Worm (Caenorhabditis elegans) whole organism, young adult: Measurements from ENCODE around the gene F01F1.11.

Source experiments
- B0336.3 ChIP-seq: fragments of 200-800 bp; sonication (Bioruptor generic); IDR thresholded peaks from 2 replicates; pipeline ENCODE4 v1.3.6; 2022; ENCODE audit warnings: missing genetic modification characterization, missing compliant biosample characterization
- C06A6.2 ChIP-seq: fragments of 200-800 bp; sonication (Bioruptor generic); conservative IDR thresholded peaks from 2 replicates; pipeline ENCODE4 v1.3.6; 2022; ENCODE audit warnings: missing genetic modification characterization, missing compliant biosample characterization
- F22D6.2 ChIP-seq: sonication (generic microtip); optimal IDR thresholded peaks from 2 replicates; lab custom pipeline; 2016; ENCODE audit warnings: mild to moderate bottlenecking, missing genetic modification characterization, missing compliant biosample characterization
- F33H1.4 ChIP-seq: fragments of 200-800 bp; sonication (Bioruptor generic); IDR thresholded peaks from 2 replicates; pipeline ENCODE4 v1.3.6; 2022; ENCODE audit warnings: missing genetic modification reagents, missing genetic modification characterization, missing compliant biosample characterization
- F37B4.10 ChIP-seq: fragments of 200-800 bp; sonication (Bioruptor generic); IDR thresholded peaks from 2 replicates; pipeline ENCODE4 v1.3.6; 2022; ENCODE audit warnings: missing genetic modification characterization, missing compliant biosample characterization
- F39B2.1 ChIP-seq: fragments of 200-800 bp; sonication (Bioruptor generic); IDR thresholded peaks from 2 replicates; pipeline ENCODE4 v1.3.6; 2022; ENCODE audit warnings: missing genetic modification reagents, missing genetic modification characterization, missing compliant biosample characterization
- F52B5.7 ChIP-seq: sonication (generic microtip); optimal IDR thresholded peaks from 2 replicates; lab custom pipeline; 2016; ENCODE audit warnings: mild to moderate bottlenecking, missing genetic modification characterization, missing compliant biosample characterization
- F55B11.4 ChIP-seq: sonication (generic microtip); optimal IDR thresholded peaks from 2 replicates; lab custom pipeline; 2016; ENCODE audit warnings: missing compliant biosample characterization, missing genetic modification characterization, borderline replicate concordance; ENCODE audit not compliant: insufficient read depth
- F57C9.4 ChIP-seq: sonication (generic microtip); optimal IDR thresholded peaks from 2 replicates; lab custom pipeline; 2017; ENCODE audit warnings: mild to moderate bottlenecking, missing genetic modification characterization, missing compliant biosample characterization
- K11D2.4 ChIP-seq: fragments of 200-800 bp; sonication (Bioruptor generic); IDR thresholded peaks from 2 replicates; pipeline ENCODE4 v1.3.6; 2022; ENCODE audit warnings: missing genetic modification reagents, missing genetic modification characterization, missing compliant biosample characterization
- T26A5.8 ChIP-seq: sonication (generic microtip); optimal IDR thresholded peaks from 2 replicates; lab custom pipeline; 2016; ENCODE audit warnings: missing genetic modification characterization, missing compliant biosample characterization
- Y53F4B.3 ChIP-seq: fragments of 200-800 bp; sonication (Bioruptor generic); IDR thresholded peaks from 2 replicates; pipeline ENCODE4 v1.3.6; 2022; ENCODE audit warnings: missing genetic modification reagents, missing genetic modification characterization, missing compliant biosample characterization
- Y56A3A.18 ChIP-seq: fragments of 200-800 bp; sonication (Bioruptor generic); IDR thresholded peaks from 2 replicates; pipeline ENCODE4 v1.3.6; 2022; ENCODE audit warnings: missing genetic modification reagents, missing genetic modification characterization, missing compliant biosample characterization
- athp-1 ChIP-seq: sonication (generic microtip); optimal IDR thresholded peaks from 2 replicates; lab custom pipeline; 2017; ENCODE audit warnings: mild to moderate bottlenecking, missing genetic modification characterization, missing compliant biosample characterization
- attf-5 ChIP-seq: fragments of 200-800 bp; sonication (Bioruptor generic); optimal IDR thresholded peaks from 2 replicates; lab custom pipeline; 2018; ENCODE audit warnings: mild to moderate bottlenecking, missing genetic modification characterization, missing compliant biosample characterization
- bed-2 ChIP-seq: fragments of 200-800 bp; sonication (Bioruptor generic); IDR thresholded peaks from 2 replicates; pipeline ENCODE4 v1.3.6; 2022; ENCODE audit warnings: missing genetic modification reagents, missing genetic modification characterization, missing compliant biosample characterization
- ceh-100 ChIP-seq: fragments of 200-800 bp; sonication (Bioruptor generic); IDR thresholded peaks from 2 replicates; pipeline ENCODE4 v1.3.6; 2022; ENCODE audit warnings: missing genetic modification reagents, missing genetic modification characterization, missing compliant biosample characterization
- ceh-40 ChIP-seq: fragments of 200-800 bp; sonication (Bioruptor generic); IDR thresholded peaks from 2 replicates; pipeline ENCODE4 v1.3.6; 2022; ENCODE audit warnings: missing genetic modification characterization, missing compliant biosample characterization
- ceh-58 ChIP-seq: fragments of 200-800 bp; sonication (Bioruptor generic); IDR thresholded peaks from 2 replicates; pipeline ENCODE4 v1.3.6; 2022; ENCODE audit warnings: missing genetic modification characterization, missing compliant biosample characterization
- chd-7 ChIP-seq: sonication (generic microtip); optimal IDR thresholded peaks from 2 replicates; lab custom pipeline; 2016; ENCODE audit warnings: mild to moderate bottlenecking, missing genetic modification characterization, moderate library complexity, missing compliant biosample characterization
- dox-1 ChIP-seq: fragments of 200-800 bp; sonication (Bioruptor generic); IDR thresholded peaks from 2 replicates; pipeline ENCODE4 v1.3.6; 2022; ENCODE audit warnings: missing genetic modification reagents, missing genetic modification characterization, missing compliant biosample characterization
- dpl-1 ChIP-seq: fragments of 150-350 bp; optimal IDR thresholded peaks from 2 replicates; lab custom pipeline; 2014; ENCODE audit warnings: missing biosample characterization, missing genetic modification reagents, missing genetic modification characterization
- efl-1 ChIP-seq: fragments of 150-350 bp; optimal IDR thresholded peaks from 2 replicates; lab custom pipeline; 2014; ENCODE audit warnings: missing biosample characterization, missing genetic modification reagents, missing genetic modification characterization
- ekl-4 ChIP-seq: fragments of 200-800 bp; sonication (Bioruptor generic); IDR thresholded peaks from 2 replicates; pipeline ENCODE4 v1.3.6; 2022; ENCODE audit warnings: missing genetic modification reagents, missing genetic modification characterization, missing compliant biosample characterization
- ets-4 ChIP-seq: fragments of 200-800 bp; sonication (Bioruptor generic); optimal IDR thresholded peaks from 2 replicates; lab custom pipeline; 2018; ENCODE audit warnings: mild to moderate bottlenecking, missing genetic modification characterization, missing compliant biosample characterization
- gei-17 ChIP-seq: fragments of 200-800 bp; sonication (Bioruptor generic); optimal IDR thresholded peaks from 2 replicates; lab custom pipeline; 2018; ENCODE audit warnings: mild to moderate bottlenecking, missing genetic modification characterization, missing compliant biosample characterization
- hlh-12 ChIP-seq: sonication (generic microtip); optimal IDR thresholded peaks from 2 replicates; lab custom pipeline; 2016; ENCODE audit warnings: missing genetic modification characterization, missing compliant biosample characterization
- hmg-1.2 ChIP-seq: fragments of 200-800 bp; sonication (Bioruptor generic); IDR thresholded peaks from 2 replicates; pipeline ENCODE4 v1.3.6; 2022; ENCODE audit warnings: missing genetic modification reagents, missing genetic modification characterization, missing compliant biosample characterization
- hmg-20 ChIP-seq: fragments of 200-800 bp; sonication (Bioruptor generic); IDR thresholded peaks from 2 replicates; pipeline ENCODE4 v1.3.6; 2022; ENCODE audit warnings: missing genetic modification reagents, missing genetic modification characterization, missing compliant biosample characterization
- hrde-1 ChIP-seq: sonication (generic microtip); optimal IDR thresholded peaks from 2 replicates; lab custom pipeline; 2016; ENCODE audit warnings: missing genetic modification characterization, mild to moderate bottlenecking, missing compliant biosample characterization, moderate library complexity, missing genotype, missing genetic modification reagents, borderline replicate concordance
- hsf-1 ChIP-seq: fragments of 200-800 bp; sonication (Bioruptor generic); IDR thresholded peaks from 2 replicates; pipeline ENCODE4 v1.3.6; 2022; ENCODE audit warnings: missing genetic modification reagents, missing genetic modification characterization, missing compliant biosample characterization
- lag-1 ChIP-seq: fragments of 200-800 bp; sonication (Bioruptor generic); IDR thresholded peaks from 2 replicates; pipeline ENCODE4 v1.3.6; 2022; ENCODE audit warnings: missing genetic modification reagents, missing genetic modification characterization, missing compliant biosample characterization
- let-526 ChIP-seq: fragments of 200-800 bp; sonication (Bioruptor generic); IDR thresholded peaks from 2 replicates; pipeline ENCODE4 v1.3.6; 2022; ENCODE audit warnings: missing genetic modification reagents, missing genetic modification characterization, missing compliant biosample characterization
- lin-40 ChIP-seq: sonication (generic microtip); optimal IDR thresholded peaks from 2 replicates; lab custom pipeline; 2016; ENCODE audit warnings: missing genetic modification characterization, mild to moderate bottlenecking, missing compliant biosample characterization, missing genotype, missing genetic modification reagents
- madf-3 ChIP-seq: fragments of 200-800 bp; sonication (Bioruptor generic); IDR thresholded peaks from 2 replicates; pipeline ENCODE4 v1.3.6; 2022; ENCODE audit warnings: missing genetic modification reagents, missing genetic modification characterization, missing compliant biosample characterization
- madf-6 ChIP-seq: fragments of 200-800 bp; sonication (Bioruptor generic); IDR thresholded peaks from 2 replicates; pipeline ENCODE4 v1.3.6; 2022; ENCODE audit warnings: missing genetic modification reagents, missing genetic modification characterization, missing compliant biosample characterization
- madf-8 ChIP-seq: fragments of 200-800 bp; sonication (Bioruptor generic); conservative IDR thresholded peaks from 2 replicates; pipeline ENCODE4 v1.3.6; 2022; ENCODE audit warnings: missing genetic modification reagents, missing genetic modification characterization, missing compliant biosample characterization
- mel-28 ChIP-seq: sonication (generic microtip); optimal IDR thresholded peaks from 2 replicates; lab custom pipeline; 2016; ENCODE audit warnings: borderline replicate concordance, mild to moderate bottlenecking, missing genetic modification characterization, missing compliant biosample characterization
- nhr-120 ChIP-seq: fragments of 200-800 bp; sonication (Bioruptor generic); IDR thresholded peaks from 2 replicates; pipeline ENCODE4 v1.3.6; 2022; ENCODE audit warnings: missing genetic modification characterization, missing compliant biosample characterization
- nhr-179 ChIP-seq: sonication (generic microtip); optimal IDR thresholded peaks from 2 replicates; lab custom pipeline; 2016; ENCODE audit warnings: mild to moderate bottlenecking, missing genetic modification characterization, missing compliant biosample characterization
- nhr-80 ChIP-seq: sonication (generic microtip); optimal IDR thresholded peaks from 2 replicates; lab custom pipeline; 2016; ENCODE audit warnings: missing genetic modification characterization, missing compliant biosample characterization
- nhr-90 ChIP-seq: sonication (generic microtip); optimal IDR thresholded peaks from 2 replicates; lab custom pipeline; 2016; ENCODE audit warnings: missing genotype, mild to moderate bottlenecking, missing genetic modification characterization, missing compliant biosample characterization
- rec-8 ChIP-seq, 2 experiments: sonication (generic microtip); optimal IDR thresholded peaks; 2 replicates each; lab custom pipeline; 2016; ENCODE audit warnings: mild to moderate bottlenecking in 2 of 2, missing genetic modification characterization in 2 of 2, missing genetic modification reagents in 2 of 2, missing genotype in 2 of 2, missing biosample characterization in 1 of 2, missing compliant biosample characterization in 1 of 2, moderate library complexity in 1 of 2
- snpc-1.3 ChIP-seq: sonication (generic microtip); optimal IDR thresholded peaks from 2 replicates; lab custom pipeline; 2017; ENCODE audit warnings: missing genetic modification characterization, mild to moderate bottlenecking, missing compliant biosample characterization, antibody characterized with exemption, moderate library complexity, missing genotype, missing genetic modification reagents; ENCODE audit not compliant: insufficient read depth
- zfh-2 ChIP-seq: fragments of 200-800 bp; sonication (Bioruptor generic); conservative IDR thresholded peaks from 2 replicates; pipeline ENCODE4 v1.3.6; 2022; ENCODE audit warnings: missing genetic modification reagents, missing genetic modification characterization, missing compliant biosample characterization
- zim-3 ChIP-seq: sonication (generic microtip); optimal IDR thresholded peaks from 2 replicates; lab custom pipeline; 2017; ENCODE audit warnings: mild to moderate bottlenecking, missing genetic modification characterization, moderate library complexity, missing compliant biosample characterization
- ztf-22 ChIP-seq: fragments of 200-800 bp; sonication (Bioruptor generic); optimal IDR thresholded peaks from 2 replicates; lab custom pipeline; 2018; ENCODE audit warnings: mild to moderate bottlenecking, missing genetic modification characterization, moderate library complexity, missing compliant biosample characterization
- ztf-26 ChIP-seq: sonication (generic microtip); optimal IDR thresholded peaks from 2 replicates; lab custom pipeline; 2017; ENCODE audit warnings: missing genetic modification characterization, missing compliant biosample characterization
- ztf-28 ChIP-seq: fragments of 200-800 bp; sonication (Bioruptor generic); IDR thresholded peaks from 2 replicates; pipeline ENCODE4 v1.3.6; 2022; ENCODE audit warnings: missing genetic modification reagents, missing genetic modification characterization, missing compliant biosample characterization

The F01F1.11 gene

ce11 chrIII:5876140-5876675, 4.5 kb upstream of the F01F1.11 start, which contains the start of gene aldo-2 (continued):
- TF ChIP-seq efl-1 (GFP tag; lab: Kevin White, UChicago), result peak; percentile 97
- 0 out of 2 replicates have a peak, but pooled peaks have one; percentile 58 for TF ChIP-seq B0336.3 (GFP tag; lab: Robert Waterston, UW)
- TF ChIP-seq K11D2.4, result no peak
- TF ChIP-seq Y53F4B.3, result no peak
- TF ChIP-seq mel-28, result no peak
- no peak for TF ChIP-seq F22D6.2 (tag; lab: Kevin White, UChicago)
- TF ChIP-seq dpl-1 (GFP tag; lab: Kevin White, UChicago), result peak; percentile 86
- TF ChIP-seq hlh-12 (tag; lab: Kevin White, UChicago), result no peak
- TF ChIP-seq ztf-22 (GFP tag; lab: Kevin White, UChicago), result no peak
- TF ChIP-seq ceh-58 (GFP tag; lab: Robert Waterston, UW), result no peak
- TF ChIP-seq chd-7 (tag; lab: Kevin White, UChicago), result no peak
- no peak for TF ChIP-seq attf-5 (GFP tag; lab: Kevin White, UChicago)
- peak; percentile 92 for TF ChIP-seq madf-3
- peak; percentile 89 for TF ChIP-seq hsf-1 (GFP tag; lab: Robert Waterston, UW)
- TF ChIP-seq F57C9.4 (tag; lab: Kevin White, UChicago), result no peak
- TF ChIP-seq bed-2 (GFP tag; lab: Robert Waterston, UW), result no peak
- TF ChIP-seq lag-1 (GFP tag; lab: Robert Waterston, UW), result no peak
- no peak for TF ChIP-seq F52B5.7 (tag; lab: Kevin White, UChicago)
- TF ChIP-seq lin-40 (tag; lab: Kevin White, UChicago), result no peak
- peak; percentile 39 for TF ChIP-seq zim-3
- no peak for TF ChIP-seq T26A5.8
- TF ChIP-seq nhr-120 (GFP tag; lab: Robert Waterston, UW), result no peak
- no peak for TF ChIP-seq F55B11.4 (tag; lab: Kevin White, UChicago)
- no peak for TF ChIP-seq gei-17 (GFP tag; lab: Kevin White, UChicago)
- TF ChIP-seq ztf-26 (tag; lab: Kevin White, UChicago), result peak; percentile 25
- no peak for TF ChIP-seq hmg-20
- no peak for TF ChIP-seq snpc-1.3 (tag; lab: Kevin White, UChicago)
- TF ChIP-seq ztf-28 (GFP tag; lab: Robert Waterston, UW), result peak; percentile 50; the same call in 1 of the 2 replicates
- no peak for TF ChIP-seq ceh-40 (GFP tag; lab: Robert Waterston, UW)
- 0 out of 2 replicates have a peak, but pooled peaks have one; percentile 23 for TF ChIP-seq ceh-100 (GFP tag; lab: Robert Waterston, UW)
- peak; percentile 84 for TF ChIP-seq hmg-1.2
- peak; percentile 49; the same call in 1 of the 2 replicates for TF ChIP-seq Y56A3A.18 (GFP tag; lab: Robert Waterston, UW)
- no peak for TF ChIP-seq hrde-1 (tag; lab: Kevin White, UChicago)
- peak; percentile 72; the same call in 1 of the 2 replicates for TF ChIP-seq zfh-2 (GFP tag; lab: Robert Waterston, UW)
- TF ChIP-seq rec-8 (tag; optimal IDR thresholded peaks at IDR 0.05; lab: Kevin White, UChicago), result no peak
- peak; percentile 99 for TF ChIP-seq madf-6 (GFP tag; lab: Robert Waterston, UW)
- no peak for TF ChIP-seq ets-4 (GFP tag; lab: Kevin White, UChicago)
- TF ChIP-seq nhr-80, result peak; percentile 36
- TF ChIP-seq nhr-179 (tag; lab: Kevin White, UChicago), result no peak
- no peak for TF ChIP-seq nhr-90 (tag; lab: Kevin White, UChicago)
- TF ChIP-seq F33H1.4, result peak; percentile 84
- no peak for TF ChIP-seq C06A6.2
- TF ChIP-seq F37B4.10 (GFP tag; lab: Robert Waterston, UW), result no peak
- TF ChIP-seq ekl-4, result peak; percentile 87
- peak; percentile 36 for TF ChIP-seq athp-1 (tag; lab: Kevin White, UChicago)
- TF ChIP-seq F39B2.1 (GFP tag; lab: Robert Waterston, UW), result no peak
- TF ChIP-seq let-526, result no peak
- peak; percentile 86 for TF ChIP-seq dox-1 (GFP tag; lab: Robert Waterston, UW)
- TF ChIP-seq madf-8 (GFP tag; lab: Robert Waterston, UW), result peak; percentile 97
